Fruit fly (Drosophila melanogaster): ENCODE data around the gene PEK.

The PEK gene

DNA sequence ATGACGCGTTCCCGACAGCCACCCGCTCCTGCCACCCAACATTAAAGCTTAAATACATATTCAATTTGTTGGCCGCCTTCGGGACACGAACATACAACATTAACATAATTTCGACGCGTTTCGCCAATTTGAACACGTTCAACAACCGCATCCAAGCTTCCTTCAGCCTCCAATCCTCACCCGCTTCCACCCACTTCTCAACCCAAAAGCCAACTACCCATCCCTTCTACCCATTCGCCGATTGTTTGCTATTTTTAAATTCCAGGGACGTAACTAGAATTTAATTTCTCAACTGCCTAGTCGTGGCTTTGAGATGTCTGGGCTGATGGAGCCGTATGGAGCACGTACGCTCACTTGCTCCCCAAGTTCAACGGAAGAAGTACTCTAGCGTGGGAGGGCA is 34.8 kb downstream of the PEK start:
- no peak for TF ChIP-seq CG8478 (optimal IDR thresholded peaks at IDR 0.05)
- no peak for TF ChIP-seq CTCF (optimal IDR thresholded peaks at IDR 0.05)

DNA sequence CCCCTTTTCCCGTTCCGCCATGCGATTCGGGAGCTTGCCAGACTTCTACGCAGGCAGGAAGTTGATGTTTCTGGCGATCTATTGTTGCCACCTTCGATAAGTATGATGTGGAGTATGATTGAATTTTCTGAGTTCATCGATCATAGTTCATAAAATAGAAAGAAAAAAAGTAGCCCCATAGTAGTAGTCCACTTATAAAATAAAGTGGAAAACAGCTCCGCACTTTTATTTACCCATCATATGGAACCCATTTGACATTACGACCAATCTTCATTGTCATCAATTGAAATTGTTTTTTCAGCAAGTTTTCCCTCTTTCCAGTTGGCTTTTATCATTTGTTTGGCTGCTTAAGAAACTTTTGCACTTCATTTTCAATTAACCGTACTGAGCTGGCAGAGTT is 37.4 kb downstream of the PEK start, which contains the start of gene CG12147:
Gene CG12147 (minus strand): TSS at position 101 of the 400 bp plus-strand sequence.
- no peak for TF ChIP-seq CG8478 (optimal IDR thresholded peaks at IDR 0.05)
- TF ChIP-seq CTCF (optimal IDR thresholded peaks at IDR 0.05), result no peak

DNA sequence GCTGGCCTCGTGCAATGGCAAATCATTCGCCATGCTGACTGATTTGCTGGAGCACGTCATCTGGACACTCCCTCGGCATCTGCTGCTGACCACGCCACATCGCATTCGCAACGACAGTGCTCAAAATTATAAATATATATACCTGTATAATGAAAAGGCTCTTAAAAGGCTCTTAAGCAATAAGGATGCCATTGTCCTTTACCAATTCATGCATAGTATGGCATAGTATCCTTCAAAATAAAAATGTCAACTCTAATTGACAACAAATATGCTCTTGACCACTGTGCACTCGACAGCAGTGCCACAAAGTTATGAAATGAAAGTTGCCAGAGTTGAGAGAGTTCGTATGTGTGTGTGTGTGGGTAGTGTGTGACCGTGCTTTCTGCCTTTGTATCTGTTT is 42.4 kb downstream of the PEK start:
- TF ChIP-seq CG8478 (optimal IDR thresholded peaks at IDR 0.05), result no peak
- no peak for TF ChIP-seq CTCF (optimal IDR thresholded peaks at IDR 0.05)

DNA sequence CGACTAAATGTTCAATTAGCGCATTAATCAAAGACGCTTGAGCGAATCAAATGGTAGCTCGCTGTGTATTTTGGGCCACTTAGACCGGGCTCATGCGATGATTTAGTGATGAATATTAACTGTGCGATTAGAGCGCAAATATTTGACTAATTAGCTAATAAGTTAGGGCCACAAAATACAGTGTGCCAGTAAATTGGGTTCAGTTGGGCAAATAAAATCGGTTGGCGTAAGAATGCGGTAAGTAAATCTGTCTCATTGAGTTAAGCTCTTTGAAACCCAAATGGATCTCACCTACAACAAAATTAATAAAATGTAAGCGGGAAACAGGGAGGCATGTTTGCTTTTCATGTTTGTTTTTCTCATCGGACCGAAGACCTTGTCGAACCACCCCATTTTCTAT is 44.1 kb downstream of the PEK start:
- TF ChIP-seq CG8478 (optimal IDR thresholded peaks at IDR 0.05), result no peak
- TF ChIP-seq CTCF (optimal IDR thresholded peaks at IDR 0.05), result no peak

DNA sequence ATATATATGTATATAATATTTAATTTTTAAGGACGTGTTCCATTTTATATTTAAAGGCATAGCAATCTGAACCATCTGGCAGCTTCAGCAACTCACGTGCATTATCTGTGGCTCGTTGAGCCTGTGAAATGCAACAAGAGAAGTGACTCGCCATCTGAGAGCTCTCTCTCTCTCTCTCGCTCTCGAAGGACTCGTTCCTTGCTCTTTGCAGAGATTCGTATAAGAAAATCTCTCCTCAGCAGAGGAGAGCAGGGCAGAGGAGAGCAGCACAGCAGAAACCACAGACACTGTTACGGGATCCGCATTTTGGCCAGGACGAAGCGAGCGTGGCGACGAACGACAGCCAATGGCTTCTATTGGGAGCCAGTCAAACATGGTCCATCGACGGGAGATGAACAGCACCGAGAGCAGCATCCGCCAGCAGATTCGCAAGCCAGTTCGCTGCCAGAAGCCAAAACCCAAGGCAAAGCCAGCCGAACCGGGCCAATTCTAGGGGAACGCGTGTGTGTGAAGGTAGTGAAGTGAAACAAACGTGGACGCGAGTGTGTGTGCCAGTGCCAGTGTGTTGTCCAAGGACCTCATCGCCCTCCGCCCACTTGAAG is 50.3 kb downstream of the PEK start, which contains the start of gene CG14669:
Gene CG14669 (plus strand): TSS at position 381 of the 602 bp plus-strand sequence.
- no peak for TF ChIP-seq CTCF (optimal IDR thresholded peaks at IDR 0.05)
- no peak for TF ChIP-seq CG8478 (optimal IDR thresholded peaks at IDR 0.05)

DNA sequence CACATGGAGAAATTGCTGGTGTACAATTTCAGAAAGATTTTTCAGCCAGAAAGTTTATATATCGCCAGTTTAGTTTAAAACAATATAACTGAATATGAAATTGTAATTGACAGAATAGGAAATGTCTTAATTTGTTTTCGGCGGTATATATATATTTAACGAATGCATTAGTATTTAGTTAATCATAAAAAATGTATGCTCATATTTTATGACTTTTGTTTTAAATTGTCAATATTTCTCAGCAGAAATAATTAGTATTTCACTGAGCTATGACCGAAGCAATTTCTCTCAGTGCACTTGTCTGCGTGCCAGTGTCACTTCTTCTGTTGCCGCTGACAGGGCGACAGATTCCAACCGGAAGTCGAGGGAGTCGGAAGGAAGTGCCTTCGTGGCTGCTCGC is 51.6 kb downstream of the PEK start:
- TF ChIP-seq CTCF (optimal IDR thresholded peaks at IDR 0.05) (no peak), CG8478 (optimal IDR thresholded peaks at IDR 0.05) (no peak)

DNA sequence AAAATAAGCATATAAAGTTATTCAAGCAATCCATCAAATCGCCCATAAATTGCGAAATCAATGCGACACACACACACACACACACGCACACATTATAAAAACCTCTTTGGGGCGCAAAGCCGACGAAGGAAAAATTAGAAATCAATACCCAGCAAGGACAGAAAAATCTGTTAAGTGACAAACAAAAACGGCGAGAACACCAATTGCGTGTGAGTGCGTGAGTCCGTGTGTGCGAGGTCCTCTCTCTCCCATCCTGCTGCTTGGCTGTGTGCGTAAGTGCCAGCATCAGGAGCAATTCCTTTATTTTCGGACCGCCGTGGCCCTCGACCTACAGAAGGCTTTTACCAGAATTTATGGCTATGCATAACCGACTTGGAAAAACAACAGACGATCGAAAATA is 52.2 kb downstream of the PEK start, which contains the start of gene Orco:
Gene Orco (minus strand): TSS at position 101 of the 400 bp plus-strand sequence.
- TF ChIP-seq CTCF (optimal IDR thresholded peaks at IDR 0.05) (no peak), CG8478 (optimal IDR thresholded peaks at IDR 0.05) (no peak)

All from S2 (cell line).